Worm (Caenorhabditis elegans): ENCODE results near the gene Y17G7B.20.

- TF ChIP-seq unc-39 (tag; optimal IDR thresholded peaks at IDR 0.05): no peak
- TF ChIP-seq mdt-29 (GFP tag; IDR thresholded peaks at IDR 0.05): no peak
- no peak for TF ChIP-seq ceh-28 (tag; optimal IDR thresholded peaks at IDR 0.05)
- no peak for TF ChIP-seq nhr-76 (tag; optimal IDR thresholded peaks at IDR 0.05)
- no peak for TF ChIP-seq hmg-1.1 (GFP tag; IDR thresholded peaks at IDR 0.05)
These were observed 43.3 kb downstream of the Y17G7B.20 start for ce11 chrII:11936393-11936792.

Measured in whole organism, L4 larva.